Worm (Caenorhabditis elegans): ENCODE measurements around the gene F42A6.5.

ce11 chrIV:3296578-3297549 is 34.8 kb downstream of the F42A6.5 start:
- TF ChIP-seq F13C5.2 (tag; optimal IDR thresholded peaks at IDR 0.05) (no peak), ama-1 (optimal IDR thresholded peaks at IDR 0.05) (no peak), ceh-13 (GFP tag; optimal IDR thresholded peaks at IDR 0.05) (no peak), hmbx-1 (tag; optimal IDR thresholded peaks at IDR 0.05) (no peak), sea-1 (GFP tag; conservative IDR thresholded peaks at IDR 0.05) (no peak), tra-4 (tag; optimal IDR thresholded peaks at IDR 0.05) (no peak), flt-1 (GFP tag; IDR thresholded peaks at IDR 0.05) (no peak), ceh-36 (tag; optimal IDR thresholded peaks at IDR 0.05) (no peak), ets-7 (tag; optimal IDR thresholded peaks at IDR 0.05) (no peak), tbx-11 (GFP tag; IDR thresholded peaks at IDR 0.05) (no peak), tbx-37 (GFP tag; conservative IDR thresholded peaks at IDR 0.05) (no peak)

Data from whole organism, early embryonic.